Fruit fly (Drosophila melanogaster) whole organism, embryonic: ENCODE results near the gene CG15358.

ENCODE experiments used
- Atf3 ChIP-seq: fragments of 200-800 bp; sonication (Bioruptor generic); optimal IDR thresholded peaks from 3 replicates; lab custom pipeline; 2016; ENCODE audit warnings: missing biosample characterization, missing genetic modification characterization
- Bgb ChIP-seq: fragments of 200-800 bp; sonication (Bioruptor generic); IDR thresholded peaks from 2 replicates; pipeline ENCODE4 v1.3.6; 2022; ENCODE audit warnings: missing biosample characterization, missing genetic modification characterization; ENCODE audit not compliant: partially characterized antibody
- CG11456 ChIP-seq: fragments of 200-800 bp; sonication (Bioruptor generic); IDR thresholded peaks from 3 replicates; pipeline ENCODE4 v1.3.6; 2022; ENCODE audit warnings: missing biosample characterization, missing genetic modification characterization
- CG17829 ChIP-seq: fragments of 200-800 bp; optimal IDR thresholded peaks from 2 replicates; lab custom pipeline; 2019; ENCODE audit warnings: missing biosample characterization, mild to moderate bottlenecking, missing genetic modification characterization, moderate library complexity
- CG6254 ChIP-seq: fragments of 200-800 bp; sonication (Bioruptor generic); optimal IDR thresholded peaks from 3 replicates; lab custom pipeline; 2017; ENCODE audit warnings: mild to moderate bottlenecking, missing biosample characterization, missing genetic modification reagents, missing genetic modification characterization
- CG6791 ChIP-seq: fragments of 200-800 bp; sonication (Bioruptor generic); IDR thresholded peaks from 3 replicates; pipeline ENCODE4 v1.3.6; 2022; ENCODE audit warnings: missing biosample characterization, missing genetic modification characterization; ENCODE audit not compliant: partially characterized antibody
- CG7745 ChIP-seq: fragments of 200-800 bp; sonication (Bioruptor generic); optimal IDR thresholded peaks from 2 replicates; lab custom pipeline; 2018; ENCODE audit warnings: missing biosample characterization, mild to moderate bottlenecking, missing genetic modification characterization, moderate library complexity
- Hr39 ChIP-seq: fragments of >200 bp; optimal IDR thresholded peaks from 2 replicates; lab custom pipeline; 2017
- Taf1 ChIP-seq: fragments of 200-800 bp; sonication (Bioruptor generic); IDR thresholded peaks from 2 replicates; pipeline ENCODE4 v1.3.6; 2022; ENCODE audit warnings: missing biosample characterization, missing genetic modification characterization
- bowl ChIP-seq: fragments of 200-800 bp; sonication (Bioruptor generic); IDR thresholded peaks from 2 replicates; pipeline ENCODE4 v1.3.6; 2022; ENCODE audit warnings: missing biosample characterization, missing genetic modification characterization
- chinmo ChIP-seq: fragments of 200-800 bp; sonication (Bioruptor generic); IDR thresholded peaks from 4 replicates; pipeline ENCODE4 v1.3.6; 2022; ENCODE audit warnings: missing biosample characterization, missing genetic modification characterization; ENCODE audit not compliant: partially characterized antibody
- dan ChIP-seq: fragments of 200-800 bp; sonication (Bioruptor generic); IDR thresholded peaks from 2 replicates; pipeline ENCODE4 v1.3.6; 2022; ENCODE audit warnings: missing biosample characterization, missing genetic modification characterization
- psq ChIP-seq: fragments of 200-800 bp; sonication (Bioruptor generic); optimal IDR thresholded peaks from 2 replicates; lab custom pipeline; 2017; ENCODE audit warnings: missing biosample characterization, missing genetic modification characterization
- ttk ChIP-seq: fragments of 200-800 bp; sonication (Bioruptor generic); IDR thresholded peaks from 2 replicates; pipeline ENCODE4 v2.1.2; 2022; ENCODE audit warnings: missing biosample characterization, missing genetic modification characterization

DNA sequence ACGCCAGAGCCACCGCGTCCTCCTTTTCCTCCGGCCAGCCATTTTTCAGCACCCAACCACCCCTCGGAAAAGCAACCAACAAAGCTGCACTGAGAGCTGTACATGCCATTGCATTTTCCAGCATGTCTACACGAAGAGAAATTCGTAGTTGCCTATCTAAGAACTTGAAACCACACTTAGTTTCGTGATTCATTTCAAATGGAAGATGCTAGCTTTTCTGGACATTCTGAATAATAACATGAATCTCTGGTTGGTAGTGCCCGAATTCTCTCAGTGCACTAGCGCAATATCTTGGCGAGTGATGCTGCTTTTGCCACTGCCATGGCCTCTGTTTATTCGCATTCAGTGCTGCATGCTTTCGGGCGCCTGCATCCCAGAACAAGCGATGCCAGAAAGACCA is 21.0 kb downstream of the CG15358 start:
- TF ChIP-seq ttk (GFP tag; lab: Robert Waterston, UW) (no peak), Hr39 (lab: Kevin White, UChicago) (no peak), bowl (GFP tag; lab: Robert Waterston, UW) (no peak), CG17829 (tag; lab: Kevin White, UChicago) (no peak), psq (GFP tag; lab: Kevin White, UChicago) (no peak), Bgb (GFP tag; lab: Robert Waterston, UW) (no peak), dan (GFP tag; lab: Robert Waterston, UW) (no peak), CG6254 (GFP tag; lab: Kevin White, UChicago) (no peak), CG6791 (GFP tag; lab: Robert Waterston, UW) (no peak), Taf1 (GFP tag; lab: Robert Waterston, UW) (no peak), CG11456 (GFP tag; lab: Robert Waterston, UW) (no peak), CG7745 (tag; lab: Kevin White, UChicago) (no peak), Atf3 (no peak), chinmo (no peak)
